Worm (Caenorhabditis elegans): ENCODE measurements around the gene srw-1.

srw-1 gene

DNA sequence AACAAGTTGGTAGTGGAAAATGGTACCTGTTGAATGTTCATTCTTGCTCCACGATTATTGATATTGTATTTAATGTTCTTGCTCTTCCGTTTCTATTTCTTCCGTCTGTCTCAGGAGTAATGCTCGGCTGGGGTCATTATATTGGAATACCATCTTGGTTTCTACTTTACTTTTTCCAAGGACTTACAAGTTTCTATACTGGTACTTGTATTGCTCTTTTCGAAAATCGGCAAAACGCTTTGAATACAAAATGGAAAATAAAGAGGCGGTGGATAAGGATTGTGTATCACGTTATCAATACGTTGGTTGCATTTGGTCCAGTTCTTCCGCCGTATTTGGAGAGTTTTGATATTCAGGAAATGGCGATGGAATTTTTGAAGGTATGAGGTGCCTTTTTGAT is 46.0 kb upstream of the srw-1 start:
- no peak for TF ChIP-seq mab-5 (tag; optimal IDR thresholded peaks at IDR 0.05)
- no peak for TF ChIP-seq aly-2 (tag; optimal IDR thresholded peaks at IDR 0.05)
- TF ChIP-seq crh-2 (tag; optimal IDR thresholded peaks at IDR 0.05) = no peak
- no peak for TF ChIP-seq ZK546.5 (tag; optimal IDR thresholded peaks at IDR 0.05)
- TF ChIP-seq sma-9 (GFP tag; optimal IDR thresholded peaks at IDR 0.05) = no peak
- TF ChIP-seq sma-9 (tag; optimal IDR thresholded peaks at IDR 0.05) = no peak
- no peak for TF ChIP-seq nhr-237 (tag; optimal IDR thresholded peaks at IDR 0.05)

DNA sequence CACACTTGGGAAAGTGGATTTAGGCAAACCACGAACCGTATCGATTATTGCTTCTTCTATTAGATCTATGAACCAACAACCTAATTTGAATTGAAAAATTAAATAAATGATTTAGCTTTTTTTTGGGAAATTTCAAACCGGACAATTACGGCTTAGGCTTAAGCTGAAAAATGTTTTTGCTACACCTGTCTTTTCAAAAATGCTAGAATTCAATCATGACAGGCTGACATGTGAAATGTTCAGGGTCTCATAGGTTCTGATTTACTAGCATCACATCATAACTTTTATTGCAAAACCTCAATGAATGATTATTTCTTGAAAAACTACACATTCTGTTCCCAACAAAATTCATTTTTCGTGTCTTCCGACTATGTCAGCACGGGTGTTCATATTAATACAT is 44.8 kb upstream of the srw-1 start, which contains the start of gene srh-55:
Gene srh-55, plus strand, starts transcription at position 301 of the 400 bp plus-strand sequence.
- no peak for TF ChIP-seq skn-1 (tag; optimal IDR thresholded peaks at IDR 0.05)

DNA sequence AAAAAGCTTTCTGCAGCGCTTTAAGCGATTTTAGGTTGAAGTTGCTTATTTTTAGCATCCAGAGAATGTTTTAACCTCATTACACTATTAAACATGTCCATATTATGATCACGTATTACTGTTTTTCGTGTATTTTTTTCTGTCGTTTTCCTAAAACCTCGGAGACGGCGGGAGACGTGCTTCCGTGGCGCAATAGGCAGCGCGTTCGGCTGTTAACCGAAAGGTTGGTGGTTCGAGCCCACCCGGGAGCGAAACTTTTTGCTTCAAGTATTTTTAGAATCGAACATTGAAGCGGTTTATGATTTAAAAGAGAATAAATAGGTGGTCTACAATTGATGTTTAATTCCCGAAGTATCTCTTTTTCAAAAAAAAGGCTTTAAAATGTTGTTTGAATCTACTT is 41.6 kb upstream of the srw-1 start:
- TF ChIP-seq egl-27 (tag; optimal IDR thresholded peaks at IDR 0.05) (no peak), dmd-4 (tag; optimal IDR thresholded peaks at IDR 0.05) (no peak), skn-1 (tag; optimal IDR thresholded peaks at IDR 0.05) (no peak), nhr-23 (tag; optimal IDR thresholded peaks at IDR 0.05) (no peak), gmeb-1 (tag; optimal IDR thresholded peaks at IDR 0.05) (no peak), mab-5 (tag; optimal IDR thresholded peaks at IDR 0.05) (no peak), ztf-4 (tag; optimal IDR thresholded peaks at IDR 0.05) (no peak), unc-39 (tag; optimal IDR thresholded peaks at IDR 0.05) (no peak), sma-9 (GFP tag; optimal IDR thresholded peaks at IDR 0.05) (no peak), sma-9 (tag; optimal IDR thresholded peaks at IDR 0.05) (no peak), mbf-1 (tag; optimal IDR thresholded peaks at IDR 0.05) (no peak), F13H6.1 (tag; optimal IDR thresholded peaks at IDR 0.05) (no peak), sma-3 (GFP tag; optimal IDR thresholded peaks at IDR 0.05) (peak; percentile 22), ama-1 (optimal IDR thresholded peaks at IDR 0.05) (no peak), lsy-2 (tag; optimal IDR thresholded peaks at IDR 0.05) (no peak), snpc-4 (tag; optimal IDR thresholded peaks at IDR 0.05) (no peak), nhr-21 (tag; optimal IDR thresholded peaks at IDR 0.05) (no peak), fos-1 (tag; optimal IDR thresholded peaks at IDR 0.05) (peak; percentile 8)

DNA sequence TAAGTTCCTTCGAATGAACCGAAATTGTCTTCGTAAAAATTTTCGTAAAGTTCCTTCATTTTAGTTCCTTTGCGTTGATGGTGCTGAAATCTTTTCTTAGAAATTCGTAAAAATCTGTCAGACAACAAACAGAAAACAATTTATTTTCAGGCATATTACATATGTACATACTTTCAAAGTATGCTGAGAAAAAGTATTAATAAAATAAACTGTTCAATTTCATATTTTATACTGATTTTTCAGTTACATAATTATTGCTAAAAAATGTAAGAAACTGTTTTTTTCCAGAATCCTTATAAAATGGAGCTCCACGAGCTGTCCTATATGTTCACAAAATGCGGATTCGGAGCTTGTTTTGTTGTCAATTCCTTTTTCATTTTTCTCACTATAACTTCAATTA is 39.4 kb upstream of the srw-1 start, which contains the start of gene str-45:
Gene str-45, plus strand, starts transcription at position 301 of the 400 bp plus-strand sequence.
- TF ChIP-seq F13H6.1 (tag; optimal IDR thresholded peaks at IDR 0.05) (no peak), fos-1 (tag; optimal IDR thresholded peaks at IDR 0.05) (no peak), ztf-11 (tag; optimal IDR thresholded peaks at IDR 0.05) (no peak), nhr-25 (tag; optimal IDR thresholded peaks at IDR 0.05) (no peak), mbf-1 (tag; optimal IDR thresholded peaks at IDR 0.05) (no peak), sem-4 (tag; optimal IDR thresholded peaks at IDR 0.05) (no peak), dmd-4 (tag; optimal IDR thresholded peaks at IDR 0.05) (no peak), sma-3 (GFP tag; optimal IDR thresholded peaks at IDR 0.05) (no peak), C34F6.9 (tag; optimal IDR thresholded peaks at IDR 0.05) (no peak), alr-1 (tag; optimal IDR thresholded peaks at IDR 0.05) (no peak), crh-2 (tag; optimal IDR thresholded peaks at IDR 0.05) (no peak), egl-27 (tag; optimal IDR thresholded peaks at IDR 0.05) (no peak), ztf-4 (tag; optimal IDR thresholded peaks at IDR 0.05) (no peak), skn-1 (tag; optimal IDR thresholded peaks at IDR 0.05) (no peak), nhr-129 (tag; optimal IDR thresholded peaks at IDR 0.05) (no peak)

DNA sequence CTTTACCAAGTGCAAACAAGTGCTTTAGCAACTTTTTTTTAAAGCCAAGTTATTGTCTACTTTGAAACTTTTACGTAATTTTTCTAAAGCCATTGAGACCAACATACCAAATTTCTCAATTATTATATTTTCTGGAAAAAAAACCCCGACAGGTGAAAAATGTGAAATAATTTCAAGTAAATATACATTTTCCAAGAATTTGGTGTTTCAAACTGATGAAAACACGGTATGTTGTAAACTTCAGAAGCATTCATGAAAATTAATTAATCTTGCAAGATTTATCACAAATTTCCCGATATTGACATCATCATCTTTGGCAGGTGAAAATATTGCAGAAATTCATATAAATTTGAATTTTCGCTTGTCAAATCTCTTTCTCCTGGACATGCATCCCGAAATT is 35.4 kb upstream of the srw-1 start, which contains the start of gene srz-11:
Gene srz-11, plus strand, starts transcription at position 386 of the 400 bp plus-strand sequence.
- TF ChIP-seq blmp-1 (tag; optimal IDR thresholded peaks at IDR 0.05; ENCODE audit: insufficient read depth) (no peak), ceh-82 (tag; optimal IDR thresholded peaks at IDR 0.05) (no peak), snpc-4 (tag; optimal IDR thresholded peaks at IDR 0.05) (no peak), elt-3 (tag; optimal IDR thresholded peaks at IDR 0.05) (no peak), ZK546.5 (tag; optimal IDR thresholded peaks at IDR 0.05) (no peak), nhr-237 (tag; optimal IDR thresholded peaks at IDR 0.05) (no peak), unc-39 (tag; optimal IDR thresholded peaks at IDR 0.05) (no peak), nhr-10 (tag; optimal IDR thresholded peaks at IDR 0.05) (no peak), nhr-129 (tag; optimal IDR thresholded peaks at IDR 0.05) (no peak), ztf-4 (tag; optimal IDR thresholded peaks at IDR 0.05) (no peak), crh-2 (tag; optimal IDR thresholded peaks at IDR 0.05) (no peak)

DNA sequence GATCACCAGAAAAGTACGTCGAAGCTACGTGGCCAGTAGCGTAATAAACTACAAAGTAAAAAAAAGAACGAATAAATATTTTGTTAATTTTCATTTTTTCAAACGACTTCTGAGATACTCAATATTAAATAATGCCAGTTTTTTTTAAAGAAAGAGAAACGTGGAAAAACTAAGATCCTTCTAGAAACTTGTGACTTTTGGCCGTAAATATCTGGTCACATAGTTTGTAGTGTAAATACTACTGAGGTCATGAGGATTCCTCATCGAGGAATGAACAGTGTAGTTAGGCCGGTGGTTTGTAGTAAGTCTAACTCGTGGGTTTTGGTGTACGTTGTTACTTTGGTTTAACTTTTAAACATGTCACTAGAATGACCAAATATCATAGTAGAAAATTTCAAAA is 30.0 kb upstream of the srw-1 start:
- peak; percentile 13 for TF ChIP-seq nhr-129 (tag; optimal IDR thresholded peaks at IDR 0.05)

Measured in whole organism, L2 larva.